Worm (Caenorhabditis elegans) whole organism, early embryonic: Measurements from ENCODE around the gene F59A6.11.

ENCODE experiments used
- B0310.2 ChIP-seq: sonication (generic microtip); optimal IDR thresholded peaks from 2 replicates; lab custom pipeline; 2016; ENCODE audit warnings: mild to moderate bottlenecking, missing genetic modification characterization, missing compliant biosample characterization
- F13C5.2 ChIP-seq: sonication (generic microtip); optimal IDR thresholded peaks from 2 replicates; lab custom pipeline; 2017; ENCODE audit warnings: mild to moderate bottlenecking, missing genetic modification characterization, inconsistent platforms, missing compliant biosample characterization
- aly-1 ChIP-seq: sonication (generic microtip); optimal IDR thresholded peaks from 2 replicates; lab custom pipeline; 2016; ENCODE audit warnings: missing genetic modification characterization, missing compliant biosample characterization
- ama-1 ChIP-seq: fragments of 150-350 bp; optimal IDR thresholded peaks from 2 replicates; lab custom pipeline; 2014
- ceh-13 ChIP-seq: fragments of 200-800 bp; sonication (Bioruptor generic); optimal IDR thresholded peaks from 2 replicates; lab custom pipeline; 2018; ENCODE audit warnings: mild to moderate bottlenecking, missing genetic modification characterization, missing compliant biosample characterization
- ets-7 ChIP-seq: sonication (generic microtip); optimal IDR thresholded peaks from 2 replicates; lab custom pipeline; 2016; ENCODE audit warnings: missing genotype, missing genetic modification characterization, missing compliant biosample characterization
- flt-1 ChIP-seq: fragments of 200-800 bp; sonication (Bioruptor generic); IDR thresholded peaks from 2 replicates; pipeline ENCODE4 v1.3.6; 2022; ENCODE audit warnings: missing genetic modification characterization, missing compliant biosample characterization
- hmg-4 ChIP-seq: fragments of 200-800 bp; sonication (Bioruptor generic); optimal IDR thresholded peaks from 2 replicates; lab custom pipeline; 2018; ENCODE audit warnings: mild to moderate bottlenecking, missing genetic modification characterization, missing compliant biosample characterization
- scrt-1 ChIP-seq: fragments of 200-800 bp; sonication (Bioruptor generic); IDR thresholded peaks from 2 replicates; pipeline ENCODE4 v1.3.6; 2022; ENCODE audit warnings: missing genetic modification characterization, missing compliant biosample characterization
- sea-1 ChIP-seq: fragments of 200-800 bp; sonication (Bioruptor generic); conservative IDR thresholded peaks from 2 replicates; pipeline ENCODE4 v1.3.6; 2022; ENCODE audit warnings: missing genetic modification characterization, missing compliant biosample characterization
- tbx-11 ChIP-seq: fragments of 200-800 bp; sonication (Bioruptor generic); IDR thresholded peaks from 2 replicates; pipeline ENCODE4 v1.3.6; 2022; ENCODE audit warnings: missing genetic modification characterization, missing compliant biosample characterization
- tra-4 ChIP-seq: sonication (generic microtip); optimal IDR thresholded peaks from 2 replicates; lab custom pipeline; 2017; ENCODE audit warnings: missing genetic modification characterization, missing compliant biosample characterization

DNA sequence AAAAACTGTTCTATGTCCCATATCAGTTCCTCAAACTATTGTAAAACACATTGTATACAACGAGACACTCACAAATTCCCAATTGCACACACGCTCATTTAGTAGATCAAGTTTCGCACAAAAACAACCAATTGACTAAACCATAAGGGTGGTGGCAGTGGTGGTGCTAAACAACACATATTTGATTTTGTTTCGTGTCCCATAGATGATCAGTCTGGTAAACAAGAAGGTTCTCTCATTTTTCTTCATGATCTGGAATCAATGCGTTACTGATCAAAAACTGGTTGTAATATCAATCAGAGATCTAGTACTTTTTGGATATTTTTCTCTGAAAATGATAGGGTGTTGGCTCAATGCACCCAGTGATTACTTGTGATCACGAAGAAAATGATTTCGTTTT lies 20.0 kb upstream of the F59A6.11 start:
- TF ChIP-seq B0310.2 (tag; lab: Kevin White, UChicago), result no peak
- TF ChIP-seq flt-1, result no peak
- TF ChIP-seq tbx-11 (GFP tag; lab: Robert Waterston, UW), result no peak
- no peak for TF ChIP-seq scrt-1 (GFP tag; lab: Robert Waterston, UW)
- no peak for TF ChIP-seq tra-4
- no peak for TF ChIP-seq ama-1 (lab: Kevin White, UChicago)
- TF ChIP-seq hmg-4, result no peak
- TF ChIP-seq ceh-13 (GFP tag; lab: Kevin White, UChicago), result no peak
- TF ChIP-seq ets-7 (tag; lab: Kevin White, UChicago), result no peak
- TF ChIP-seq aly-1 (tag; lab: Kevin White, UChicago), result no peak
- TF ChIP-seq F13C5.2 (tag; lab: Kevin White, UChicago), result no peak
- no peak for TF ChIP-seq sea-1 (GFP tag; lab: Robert Waterston, UW)
